Fruit fly (Drosophila melanogaster): Measurements from ENCODE around the gene Ddc.

dm6 chr2L:19136735-19137134 lies 16.6 kb upstream of the Ddc start:
- TF ChIP-seq CG14711 (tag; optimal IDR thresholded peaks at IDR 0.05): no peak
- TF ChIP-seq kay (GFP tag; ENCODE audit: borderline replicate concordance): no peak
- no peak for TF ChIP-seq CG1620 (GFP tag; optimal IDR thresholded peaks at IDR 0.05)
- no peak for TF ChIP-seq tj (GFP tag; optimal IDR thresholded peaks at IDR 0.05)
- TF ChIP-seq CG12768 (GFP tag; optimal IDR thresholded peaks at IDR 0.05): no peak
- TF ChIP-seq CG33017 (tag; optimal IDR thresholded peaks at IDR 0.05): no peak
- TF ChIP-seq CG11617 (GFP tag; optimal IDR thresholded peaks at IDR 0.05): no peak
- no peak for TF ChIP-seq Mnt (GFP tag; optimal IDR thresholded peaks at IDR 0.05)
- TF ChIP-seq CG7101 (tag; optimal IDR thresholded peaks at IDR 0.05): no peak
- TF ChIP-seq pad (GFP tag; optimal IDR thresholded peaks at IDR 0.05): no peak
- no peak for TF ChIP-seq ovo (GFP tag; optimal IDR thresholded peaks at IDR 0.05)
- no peak for TF ChIP-seq CG5204 (GFP tag; optimal IDR thresholded peaks at IDR 0.05)
- TF ChIP-seq toe (GFP tag; optimal IDR thresholded peaks at IDR 0.05): no peak
